Fruit fly (Drosophila melanogaster) whole organism, embryonic: ENCODE measurements around the gene Sld5.
A peak's percentile ranks its signal among the peaks of the same experiment; 100 is the strongest.

Experiments used
- Abd-B ChIP-seq: fragments of 200-800 bp; sonication (Bioruptor generic); optimal IDR thresholded peaks from 2 replicates; lab custom pipeline; 2018; ENCODE audit warnings: missing biosample characterization, mild to moderate bottlenecking, missing genetic modification characterization, moderate library complexity
- BEAF-32 ChIP-seq: fragments of 200-800 bp; sonication (Bioruptor generic); optimal IDR thresholded peaks from 3 replicates; lab custom pipeline; 2017; ENCODE audit warnings: missing biosample characterization, missing genetic modification characterization, mild to moderate bottlenecking, moderate library complexity, missing genetic modification reagents
- Blimp-1 ChIP-seq: fragments of 200-800 bp; sonication (Bioruptor generic); optimal IDR thresholded peaks from 3 replicates; lab custom pipeline; 2018; ENCODE audit warnings: missing biosample characterization, missing genetic modification characterization, mild to moderate bottlenecking, moderate library complexity, missing genetic modification reagents
- CG12219 ChIP-seq: fragments of 200-800 bp; sonication (Bioruptor generic); optimal IDR thresholded peaks from 3 replicates; lab custom pipeline; 2018; ENCODE audit warnings: missing biosample characterization, mild to moderate bottlenecking, missing genetic modification characterization
- CG12299 ChIP-seq: fragments of 200-800 bp; sonication (Bioruptor generic); optimal IDR thresholded peaks from 2 replicates; lab custom pipeline; 2018; ENCODE audit warnings: missing biosample characterization, mild to moderate bottlenecking, missing genetic modification characterization
- CG1233 ChIP-seq: fragments of 200-800 bp; sonication (Bioruptor generic); optimal IDR thresholded peaks from 4 replicates; lab custom pipeline; 2018; ENCODE audit warnings: missing biosample characterization, mild to moderate bottlenecking, missing genetic modification characterization
- CG14860 ChIP-seq: fragments of 200-800 bp; sonication (Bioruptor generic); IDR thresholded peaks from 3 replicates; pipeline ENCODE4 v1.3.6; 2022; ENCODE audit warnings: missing biosample characterization, missing genetic modification characterization; ENCODE audit not compliant: partially characterized antibody
- CG15011 ChIP-seq: fragments of 200-800 bp; sonication (Bioruptor generic); optimal IDR thresholded peaks from 3 replicates; lab custom pipeline; 2018; ENCODE audit warnings: missing biosample characterization, mild to moderate bottlenecking, missing genetic modification characterization
- CG1603 ChIP-seq: fragments of 200-800 bp; sonication (Bioruptor generic); optimal IDR thresholded peaks from 2 replicates; lab custom pipeline; 2019; ENCODE audit warnings: missing biosample characterization, mild to moderate bottlenecking, missing genetic modification characterization, moderate library complexity
- CG16813 ChIP-seq: fragments of 200-800 bp; sonication (Bioruptor generic); IDR thresholded peaks from 3 replicates; pipeline ENCODE4 v1.3.6; 2022; ENCODE audit warnings: missing biosample characterization, missing genetic modification characterization; ENCODE audit not compliant: partially characterized antibody
- CG17328 ChIP-seq: fragments of 200-800 bp; sonication (Bioruptor generic); IDR thresholded peaks from 2 replicates; pipeline ENCODE4 v1.3.6; 2022; ENCODE audit warnings: missing biosample characterization, missing genetic modification characterization
- CG17359 ChIP-seq: fragments of 200-800 bp; sonication (Bioruptor generic); optimal IDR thresholded peaks from 3 replicates; lab custom pipeline; 2018; ENCODE audit warnings: missing biosample characterization, mild to moderate bottlenecking, missing genetic modification characterization, moderate library complexity
- CG17829 ChIP-seq: fragments of 200-800 bp; optimal IDR thresholded peaks from 2 replicates; lab custom pipeline; 2019; ENCODE audit warnings: missing biosample characterization, mild to moderate bottlenecking, missing genetic modification characterization, moderate library complexity
- CG2120 ChIP-seq: fragments of 200-800 bp; sonication (Bioruptor generic); optimal IDR thresholded peaks from 3 replicates; lab custom pipeline; 2016; ENCODE audit warnings: missing biosample characterization, missing genetic modification characterization
- CG2875 ChIP-seq: fragments of 200-800 bp; sonication (Bioruptor generic); optimal IDR thresholded peaks from 2 replicates; lab custom pipeline; 2017; ENCODE audit warnings: missing biosample characterization, mild to moderate bottlenecking, missing genetic modification characterization, missing genetic modification reagents
- CG3726 ChIP-seq: fragments of 200-800 bp; sonication (Bioruptor generic); IDR thresholded peaks from 3 replicates; pipeline ENCODE4, ENCODE4 v1.3.6; 2022; ENCODE audit warnings: missing biosample characterization, missing genetic modification characterization
- CG4854 ChIP-seq: fragments of 200-800 bp; sonication (Bioruptor generic); optimal IDR thresholded peaks from 2 replicates; lab custom pipeline; 2016; ENCODE audit warnings: missing biosample characterization, missing genetic modification characterization, inconsistent platforms
- CG7839 ChIP-seq: fragments of 200-800 bp; sonication (Bioruptor generic); optimal IDR thresholded peaks from 3 replicates; lab custom pipeline; 2018; ENCODE audit warnings: missing biosample characterization, mild to moderate bottlenecking, missing genetic modification characterization, moderate library complexity
- CG8388 ChIP-seq: fragments of 200-800 bp; sonication (Bioruptor generic); optimal IDR thresholded peaks from 2 replicates; lab custom pipeline; 2019; ENCODE audit warnings: missing biosample characterization, mild to moderate bottlenecking, missing genetic modification characterization, moderate library complexity
- CHES-1-like ChIP-seq: fragments of 200-800 bp; sonication (Bioruptor generic); optimal IDR thresholded peaks from 2 replicates; lab custom pipeline; 2016; ENCODE audit warnings: missing biosample characterization, missing genetic modification characterization
- Deaf1 ChIP-seq: fragments of 200-800 bp; optimal IDR thresholded peaks from 3 replicates; lab custom pipeline; 2019; ENCODE audit warnings: missing biosample characterization, mild to moderate bottlenecking, missing genetic modification characterization, moderate library complexity
- Dip2 ChIP-seq: fragments of 200-800 bp; sonication (Bioruptor generic); IDR thresholded peaks from 2 replicates; pipeline ENCODE4 v1.3.6; 2022; ENCODE audit warnings: missing biosample characterization, missing genetic modification characterization
- GATAe ChIP-seq: fragments of 200-800 bp; sonication (Bioruptor generic); conservative IDR thresholded peaks from 2 replicates; pipeline ENCODE4 v1.3.6; 2022; ENCODE audit warnings: missing biosample characterization, missing genetic modification characterization
- Hr78 ChIP-seq, 2 experiments: fragments of 200-800 bp in 1 of 2; fragments of >200 bp in 1 of 2; sonication (Bioruptor generic) in 1 of 2; optimal IDR thresholded peaks; 2 replicates each; lab custom pipeline; 2017 to 2019; ENCODE audit warnings: missing biosample characterization in 2 of 2, missing genetic modification characterization in 2 of 2, mild to moderate bottlenecking in 1 of 2, moderate library complexity in 1 of 2
- Kr ChIP-seq: fragments of 200-800 bp; sonication (Bioruptor generic); optimal IDR thresholded peaks from 2 replicates; lab custom pipeline; 2017; ENCODE audit warnings: missing biosample characterization, mild to moderate bottlenecking, missing genetic modification characterization
- Ravus ChIP-seq: fragments of 200-800 bp; sonication (Bioruptor generic); IDR thresholded peaks from 2 replicates; pipeline ENCODE4 v1.3.6; 2022; ENCODE audit warnings: missing biosample characterization, missing genetic modification characterization
- Six4 ChIP-seq: fragments of 200-800 bp; sonication (Bioruptor generic); optimal IDR thresholded peaks from 2 replicates; lab custom pipeline; 2016; ENCODE audit warnings: missing biosample characterization, missing genetic modification characterization
- Sox102F ChIP-seq: fragments of 200-800 bp; sonication (Bioruptor generic); optimal IDR thresholded peaks from 2 replicates; lab custom pipeline; 2018; ENCODE audit warnings: missing biosample characterization, mild to moderate bottlenecking, missing genetic modification characterization, moderate library complexity
- ap ChIP-seq: fragments of 200-800 bp; sonication (Bioruptor generic); IDR thresholded peaks from 2 replicates; pipeline ENCODE4 v1.3.6; 2022; ENCODE audit warnings: missing biosample characterization, missing genetic modification characterization
- ato ChIP-seq: fragments of 200-800 bp; sonication (Bioruptor generic); IDR thresholded peaks from 2 replicates; pipeline ENCODE4 v1.3.6; 2022; ENCODE audit warnings: missing biosample characterization, missing genetic modification characterization; ENCODE audit not compliant: partially characterized antibody
- az2 ChIP-seq: fragments of 200-800 bp; sonication (Bioruptor generic); optimal IDR thresholded peaks from 3 replicates; lab custom pipeline; 2016; ENCODE audit warnings: missing biosample characterization, missing genetic modification characterization
- chinmo ChIP-seq: fragments of 200-800 bp; sonication (Bioruptor generic); IDR thresholded peaks from 4 replicates; pipeline ENCODE4 v1.3.6; 2022; ENCODE audit warnings: missing biosample characterization, missing genetic modification characterization; ENCODE audit not compliant: partially characterized antibody
- crc ChIP-seq: fragments of 200-800 bp; sonication (Bioruptor generic); optimal IDR thresholded peaks from 2 replicates; lab custom pipeline; 2016; ENCODE audit warnings: missing biosample characterization, missing genetic modification characterization
- crp ChIP-seq, 2 experiments: fragments of 200-800 bp; sonication (Bioruptor generic); optimal IDR thresholded peaks; 2 replicates in 1 of 2; 3 replicates in 1 of 2; lab custom pipeline; 2017; ENCODE audit warnings: missing biosample characterization in 2 of 2, missing genetic modification characterization in 2 of 2, mild to moderate bottlenecking in 1 of 2, moderate library complexity in 1 of 2
- grn ChIP-seq: fragments of 200-800 bp; sonication (Bioruptor generic); optimal IDR thresholded peaks from 3 replicates; lab custom pipeline; 2017; ENCODE audit warnings: missing biosample characterization, missing genetic modification characterization
- gro ChIP-seq: fragments of 200-800 bp; sonication (Bioruptor generic); optimal IDR thresholded peaks from 2 replicates; lab custom pipeline; 2016; ENCODE audit warnings: missing biosample characterization, missing genetic modification characterization
- jigr1 ChIP-seq: fragments of 200-800 bp; sonication (Bioruptor generic); IDR thresholded peaks from 3 replicates; pipeline ENCODE4 v1.3.6; 2022; ENCODE audit warnings: missing biosample characterization, missing genetic modification characterization
- kay ChIP-seq: fragments of 200-800 bp; sonication (Bioruptor generic); optimal IDR thresholded peaks from 2 replicates; lab custom pipeline; 2016; ENCODE audit warnings: missing biosample characterization, missing genetic modification characterization
- luna ChIP-seq: fragments of 200-800 bp; sonication (Bioruptor generic); optimal IDR thresholded peaks from 2 replicates; lab custom pipeline; 2016; ENCODE audit warnings: missing biosample characterization, missing genetic modification characterization
- otp ChIP-seq: fragments of 200-800 bp; sonication (Bioruptor generic); IDR thresholded peaks from 3 replicates; pipeline ENCODE4, ENCODE4 v1.3.6; 2022; ENCODE audit warnings: missing biosample characterization, missing genetic modification characterization
- repo ChIP-seq: fragments of 200-800 bp; sonication (Bioruptor generic); optimal IDR thresholded peaks from 2 replicates; lab custom pipeline; 2016; ENCODE audit warnings: missing biosample characterization, missing genetic modification characterization
- salm ChIP-seq: fragments of 200-800 bp; sonication (Bioruptor generic); optimal IDR thresholded peaks from 2 replicates; lab custom pipeline; 2018; ENCODE audit warnings: missing biosample characterization, mild to moderate bottlenecking, missing genetic modification characterization
- slou ChIP-seq: fragments of 200-800 bp; sonication (Bioruptor generic); optimal IDR thresholded peaks from 3 replicates; lab custom pipeline; 2016; ENCODE audit warnings: missing biosample characterization, missing genetic modification characterization
- sug ChIP-seq: fragments of 200-800 bp; optimal IDR thresholded peaks from 2 replicates; lab custom pipeline; 2019; ENCODE audit warnings: missing biosample characterization, mild to moderate bottlenecking, missing genetic modification characterization, moderate library complexity
- toy ChIP-seq: fragments of 200-800 bp; sonication (Bioruptor generic); IDR thresholded peaks from 2 replicates; pipeline ENCODE4 v1.3.6; 2022; ENCODE audit warnings: missing biosample characterization, missing genetic modification characterization
- unpg ChIP-seq: fragments of 200-800 bp; sonication (Bioruptor generic); optimal IDR thresholded peaks from 3 replicates; lab custom pipeline; 2018; ENCODE audit warnings: missing biosample characterization, mild to moderate bottlenecking, missing genetic modification characterization, moderate library complexity

Gene Sld5

dm6 chr3R:26036153-26037144 lies 19.9 kb downstream of the Sld5 start (continued):
- TF ChIP-seq Hr78 (GFP tag; optimal IDR thresholded peaks at IDR 0.05; lab: Kevin White, UChicago) = peak in 1 of 2 experiments; percentile 92
- TF ChIP-seq Dip2 = no peak
- no peak for TF ChIP-seq luna (GFP tag; lab: Kevin White, UChicago)
- peak; percentile 52 for TF ChIP-seq sug (tag; lab: Kevin White, UChicago)
- no peak for TF ChIP-seq CG2120 (GFP tag; lab: Kevin White, UChicago)
- no peak for TF ChIP-seq GATAe (GFP tag; lab: Robert Waterston, UW)
- peak; percentile 93 for TF ChIP-seq CG2875 (GFP tag; lab: Kevin White, UChicago)
- TF ChIP-seq CG12219 (GFP tag; lab: Kevin White, UChicago) = peak; percentile 87
- peak; percentile 71 for TF ChIP-seq ap (GFP tag; lab: Robert Waterston, UW)
- TF ChIP-seq CG15011 = peak; percentile 78
- peak; percentile 70 for TF ChIP-seq Deaf1 (tag; lab: Kevin White, UChicago)
- TF ChIP-seq ato (GFP tag; lab: Robert Waterston, UW) = no peak; the same call in 1 of the 2 replicates
- TF ChIP-seq slou (GFP tag; lab: Kevin White, UChicago) = no peak
- TF ChIP-seq CG17359 = peak; percentile 88
- peak; percentile 87 for TF ChIP-seq Sox102F (GFP tag; lab: Kevin White, UChicago)
- peak; percentile 91 for TF ChIP-seq CG7839 (tag; lab: Kevin White, UChicago)
- TF ChIP-seq otp (GFP tag; lab: Robert Waterston, UW) = peak; percentile 52; the same call in 1 of the 3 replicates
- 0 out of 3 replicates have a peak, but pooled peaks have one; percentile 33 for TF ChIP-seq CG14860 (GFP tag; lab: Robert Waterston, UW)
- TF ChIP-seq Abd-B (GFP tag; lab: Kevin White, UChicago) = peak; percentile 69
- no peak for TF ChIP-seq CG3726 (GFP tag; lab: Robert Waterston, UW)
- TF ChIP-seq CG4854 (GFP tag; lab: Kevin White, UChicago) = peak; percentile 65
- no peak for TF ChIP-seq chinmo
- TF ChIP-seq kay (GFP tag; lab: Kevin White, UChicago) = peak; percentile 71
- TF ChIP-seq toy (GFP tag; lab: Robert Waterston, UW) = no peak
- TF ChIP-seq crp (GFP tag; optimal IDR thresholded peaks at IDR 0.05; lab: Kevin White, UChicago) = peak in 1 of 2 experiments; percentile 47
- peak; percentile 88 for TF ChIP-seq az2
- TF ChIP-seq CG17829 (tag; lab: Kevin White, UChicago) = peak; percentile 98
- peak; percentile 95 for TF ChIP-seq CG8388 (GFP tag; lab: Kevin White, UChicago)
- TF ChIP-seq CG1233 (GFP tag; lab: Kevin White, UChicago) = peak; percentile 90
- TF ChIP-seq Blimp-1 (GFP tag; lab: Kevin White, UChicago) = peak; percentile 94
- peak; percentile 80 for TF ChIP-seq CG12299 (tag; lab: Kevin White, UChicago)
- peak; percentile 90 for TF ChIP-seq unpg (GFP tag; lab: Kevin White, UChicago)
- peak; percentile 45 for TF ChIP-seq grn
- TF ChIP-seq Kr (GFP tag; lab: Kevin White, UChicago) = peak; percentile 96
- no peak for TF ChIP-seq gro (GFP tag; lab: Kevin White, UChicago)
- peak; percentile 74 for TF ChIP-seq Six4 (GFP tag; lab: Kevin White, UChicago)
- TF ChIP-seq CG1603 (tag; lab: Kevin White, UChicago) = peak; percentile 70
- peak; percentile 81 for TF ChIP-seq salm
- TF ChIP-seq CHES-1-like = peak; percentile 58
- 0 out of 3 replicates have a peak, but pooled peaks have one; percentile 7 for TF ChIP-seq CG16813
- TF ChIP-seq Ravus (GFP tag; lab: Robert Waterston, UW) = no peak
- peak; percentile 2 for TF ChIP-seq BEAF-32
- peak; percentile 52 for TF ChIP-seq crc (GFP tag; lab: Kevin White, UChicago)
- TF ChIP-seq CG17328 (GFP tag; lab: Robert Waterston, UW) = peak; percentile 81; the same call in 1 of the 2 replicates
- TF ChIP-seq jigr1 (GFP tag; lab: Robert Waterston, UW) = 0 out of 3 replicates have a peak, but pooled peaks have one; percentile 24
- no peak for TF ChIP-seq repo
